Fruit fly (Drosophila melanogaster) whole organism, pupa: ENCODE measurements around the gene morgue.

Experiments used
- CG10348 ChIP-seq: fragments of 200-800 bp; sonication (Bioruptor generic); IDR thresholded peaks from 2 replicates; pipeline ENCODE4 v1.3.6; 2022; ENCODE audit warnings: missing biosample characterization, missing genetic modification characterization
- CG15710 ChIP-seq: fragments of 200-800 bp; sonication (Bioruptor generic); optimal IDR thresholded peaks from 2 replicates; lab custom pipeline; 2018; ENCODE audit warnings: missing biosample characterization, mild to moderate bottlenecking, missing genetic modification characterization, moderate library complexity
- CG32121 ChIP-seq: fragments of 200-800 bp; sonication (Bioruptor generic); IDR thresholded peaks from 2 replicates; pipeline ENCODE4 v1.3.6; 2022; ENCODE audit warnings: missing biosample characterization, missing genetic modification characterization
- CG4496 ChIP-seq: fragments of 200-800 bp; sonication (Bioruptor generic); IDR thresholded peaks from 3 replicates; pipeline ENCODE4 v1.3.6; 2022; ENCODE audit warnings: missing biosample characterization, missing genetic modification characterization
- CG8159 ChIP-seq: fragments of 200-800 bp; sonication (Bioruptor generic); optimal IDR thresholded peaks from 3 replicates; lab custom pipeline; 2018; ENCODE audit warnings: missing biosample characterization, mild to moderate bottlenecking, missing genetic modification characterization, moderate library complexity
- EcR ChIP-seq: fragments of 200-800 bp; sonication (Bioruptor generic); optimal IDR thresholded peaks from 3 replicates; lab custom pipeline; 2019; ENCODE audit warnings: missing biosample characterization, missing genetic modification characterization, mild to moderate bottlenecking, moderate library complexity, missing genetic modification reagents
- Ets98B ChIP-seq: fragments of 200-800 bp; sonication (Bioruptor generic); IDR thresholded peaks from 2 replicates; pipeline ENCODE4 v1.3.6; 2022; ENCODE audit warnings: missing biosample characterization, missing genetic modification characterization
- Pif1A ChIP-seq: fragments of 200-800 bp; sonication (Bioruptor generic); optimal IDR thresholded peaks from 3 replicates; lab custom pipeline; 2016; ENCODE audit warnings: missing biosample characterization, missing genetic modification characterization
- Snoo ChIP-seq: fragments of 200-800 bp; sonication (Bioruptor generic); optimal IDR thresholded peaks from 3 replicates; lab custom pipeline; 2017; ENCODE audit warnings: missing biosample characterization, mild to moderate bottlenecking, missing genetic modification characterization, inconsistent platforms

DNA sequence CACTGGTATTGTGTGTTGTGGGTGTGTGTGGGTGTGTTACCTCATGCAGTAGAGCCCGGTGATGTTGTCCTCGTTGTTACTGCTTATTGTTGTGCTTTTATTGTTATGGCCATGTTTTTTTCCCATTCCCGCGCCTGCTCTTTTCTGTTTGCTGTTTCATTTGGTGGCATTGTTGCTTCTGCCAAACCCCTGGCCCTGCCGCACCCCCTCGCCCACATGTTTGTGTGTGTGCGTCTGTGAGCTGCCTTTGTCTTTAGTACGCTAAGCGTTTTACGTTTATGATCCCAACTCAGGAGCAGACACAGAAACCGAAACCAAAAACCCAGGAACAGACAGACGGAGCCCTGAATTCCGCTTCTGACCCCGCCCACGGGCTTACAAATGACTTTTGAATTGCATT is 30.4 kb downstream of the morgue start:
- TF ChIP-seq CG10348 (GFP tag; lab: Robert Waterston, UW) (no peak), CG4496 (GFP tag; lab: Robert Waterston, UW) (no peak), CG8159 (tag; lab: Kevin White, UChicago) (no peak), CG15710 (tag; lab: Kevin White, UChicago) (no peak), EcR (GFP tag; lab: Kevin White, UChicago) (no peak), CG32121 (GFP tag; lab: Robert Waterston, UW) (no peak), Snoo (tag; lab: Kevin White, UChicago) (no peak), Ets98B (GFP tag; lab: Robert Waterston, UW) (no peak), Pif1A (GFP tag; lab: Kevin White, UChicago) (no peak)
